Fruit fly (Drosophila melanogaster): ENCODE results near the gene Ugt303A1.

Gene Ugt303A1

dm6 chr3R:11197389-11197716 lies 22.0 kb downstream of the Ugt303A1 start, which contains the start of gene cu:
TSS of gene cu (plus strand) at chr3R:11197592.
- TF ChIP-seq CG15601 (tag; optimal IDR thresholded peaks at IDR 0.05): no peak
- TF ChIP-seq CG4617 (GFP tag; optimal IDR thresholded peaks at IDR 0.05; ENCODE audit: borderline replicate concordance): no peak
- TF ChIP-seq Dfd (GFP tag; optimal IDR thresholded peaks at IDR 0.05): peak in 1 of 2 experiments; percentile 28
- TF ChIP-seq aop (GFP tag; IDR thresholded peaks at IDR 0.05): peak; percentile 49; the same call in 1 of the 2 replicates
- TF ChIP-seq z (GFP tag; IDR thresholded peaks at IDR 0.05): no peak
- TF ChIP-seq dm (GFP tag; optimal IDR thresholded peaks at IDR 0.05): no peak
- TF ChIP-seq CG14860 (GFP tag; IDR thresholded peaks at IDR 0.05; ENCODE audit: partially characterized antibody): no peak
- no peak for TF ChIP-seq CG12219 (GFP tag; optimal IDR thresholded peaks at IDR 0.05)
- peak; percentile 13; the same call in 1 of the 2 replicates for TF ChIP-seq bbx (GFP tag; IDR thresholded peaks at IDR 0.05; ENCODE audit: partially characterized antibody)
- peak; percentile 54 to 58 for TF ChIP-seq Trl (optimal IDR thresholded peaks at IDR 0.05)
- no peak for TF ChIP-seq Trl (GFP tag; optimal IDR thresholded peaks at IDR 0.05)
- no peak for TF ChIP-seq Atf6 (GFP tag; IDR thresholded peaks at IDR 0.05)
- TF ChIP-seq sens-2 (GFP tag; IDR thresholded peaks at IDR 0.05): no peak
- TF ChIP-seq yki (optimal IDR thresholded peaks at IDR 0.05): no peak
- TF ChIP-seq lola (GFP tag; optimal IDR thresholded peaks at IDR 0.05): peak in 1 of 3 experiments; percentile 26
- TF ChIP-seq CG11696 (GFP tag; IDR thresholded peaks at IDR 0.05): no peak
- no peak for TF ChIP-seq CG12769 (tag; optimal IDR thresholded peaks at IDR 0.05)
- no peak for TF ChIP-seq E2f1 (GFP tag; IDR thresholded peaks at IDR 0.05)
- peak; percentile 76 for TF ChIP-seq ab (GFP tag; optimal IDR thresholded peaks at IDR 0.05)
- peak; percentile 71 for TF ChIP-seq CG11398 (GFP tag; optimal IDR thresholded peaks at IDR 0.05)
- no peak for TF ChIP-seq CG1024 (GFP tag; IDR thresholded peaks at IDR 0.05)
- TF ChIP-seq so (GFP tag; IDR thresholded peaks at IDR 0.05): no peak
- TF ChIP-seq Deaf1 (tag; optimal IDR thresholded peaks at IDR 0.05): no peak
- no peak for TF ChIP-seq abd-A (tag; optimal IDR thresholded peaks at IDR 0.05)
- TF ChIP-seq hkb (optimal IDR thresholded peaks at IDR 0.05): peak; percentile 33
- no peak for TF ChIP-seq hkb (GFP tag; IDR thresholded peaks at IDR 0.05)
- no peak for TF ChIP-seq gem (tag; optimal IDR thresholded peaks at IDR 0.05)
- peak; percentile 75 for TF ChIP-seq CG33213 (GFP tag; optimal IDR thresholded peaks at IDR 0.05)
- TF ChIP-seq Kr (GFP tag; optimal IDR thresholded peaks at IDR 0.05): no peak
- no peak for TF ChIP-seq pnt (GFP tag; optimal IDR thresholded peaks at IDR 0.05)
- TF ChIP-seq Dek (tag; optimal IDR thresholded peaks at IDR 0.05): no peak
- TF ChIP-seq gcm2 (GFP tag; optimal IDR thresholded peaks at IDR 0.05): peak; percentile 50
- no peak for TF ChIP-seq Rx (GFP tag; IDR thresholded peaks at IDR 0.05)
- no peak for TF ChIP-seq eve (GFP tag; optimal IDR thresholded peaks at IDR 0.05)
- no peak for TF ChIP-seq CG4730 (GFP tag; IDR thresholded peaks at IDR 0.05)
- TF ChIP-seq wdn (GFP tag; IDR thresholded peaks at IDR 0.05): no peak
- TF ChIP-seq CG4360 (GFP tag; IDR thresholded peaks at IDR 0.05): no peak
- TF ChIP-seq mam (GFP tag; optimal IDR thresholded peaks at IDR 0.05): peak; percentile 90
- TF ChIP-seq Optix (GFP tag; IDR thresholded peaks at IDR 0.05): peak; percentile 85; the same call in 2 of the 3 replicates
- TF ChIP-seq ewg (GFP tag; optimal IDR thresholded peaks at IDR 0.05): no peak
- TF ChIP-seq CG3847 (GFP tag; IDR thresholded peaks at IDR 0.05): no peak
- TF ChIP-seq CG13624 (GFP tag; optimal IDR thresholded peaks at IDR 0.05): no peak
- no peak for TF ChIP-seq ro (GFP tag; IDR thresholded peaks at IDR 0.05)
- no peak for TF ChIP-seq sd (tag; optimal IDR thresholded peaks at IDR 0.05)
- no peak for TF ChIP-seq CG17328 (GFP tag; IDR thresholded peaks at IDR 0.05)
- TF ChIP-seq NK7.1 (GFP tag; optimal IDR thresholded peaks at IDR 0.05): no peak
- peak; percentile 6 for TF ChIP-seq sr (GFP tag; IDR thresholded peaks at IDR 0.05)
- TF ChIP-seq CG31441 (GFP tag; IDR thresholded peaks at IDR 0.05): peak; percentile 44; the same call in 1 of the 2 replicates
- no peak for TF ChIP-seq CG10274 (GFP tag; optimal IDR thresholded peaks at IDR 0.05)
- TF ChIP-seq Meics (GFP tag; optimal IDR thresholded peaks at IDR 0.05): no peak
- no peak for TF ChIP-seq Gsc (GFP tag; IDR thresholded peaks at IDR 0.05)
- TF ChIP-seq danr (GFP tag; IDR thresholded peaks at IDR 0.05): no peak
- TF ChIP-seq lmd (GFP tag; IDR thresholded peaks at IDR 0.05): no peak
- no peak for TF ChIP-seq CG14710 (tag; optimal IDR thresholded peaks at IDR 0.05)
